Worm (Caenorhabditis elegans): ENCODE measurements around the gene zig-5.
"Not testable (repeated sequence)": the region's sequence is repeated elsewhere in the genome, so short reads cannot be mapped to it uniquely, and the experiment has no call there.

DNA sequence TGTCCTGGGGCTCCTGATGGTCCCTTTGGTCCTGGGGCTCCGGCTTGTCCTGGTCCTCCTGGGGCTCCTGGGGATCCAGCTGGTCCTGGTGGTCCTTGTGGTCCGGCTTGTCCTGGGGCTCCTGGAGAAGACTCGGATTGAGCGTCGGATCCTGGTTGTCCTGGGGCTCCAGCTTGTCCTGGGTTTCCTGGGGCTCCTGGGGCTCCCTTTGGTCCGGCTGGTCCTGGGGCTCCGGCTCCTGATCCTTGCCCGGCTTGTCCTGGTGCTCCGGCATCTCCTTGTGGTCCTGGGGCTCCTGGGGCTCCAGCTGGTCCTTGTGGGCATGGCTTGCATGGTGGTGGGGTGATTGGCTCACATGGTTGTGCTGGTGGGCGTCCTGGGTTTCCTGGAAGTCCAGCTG lies 31.4 kb upstream of the zig-5 start:
- TF ChIP-seq ztf-25 (GFP tag; IDR thresholded peaks at IDR 0.05); nfya-1 (tag; optimal IDR thresholded peaks at IDR 0.05; ENCODE audit: borderline replicate concordance, insufficient read depth); sea-2 (GFP tag; IDR thresholded peaks at IDR 0.05): not testable (repeated sequence)
